Worm (Caenorhabditis elegans) whole organism, L2 larva: Measurements from ENCODE around the gene C14A11.9.

Experiments
- R02D3.7 ChIP-seq: fragments of 150-350 bp; optimal IDR thresholded peaks from 2 replicates; lab custom pipeline; 2014; ENCODE audit warnings: missing biosample characterization, missing genetic modification characterization
- ZK546.5 ChIP-seq: sonication (generic microtip); optimal IDR thresholded peaks from 2 replicates; lab custom pipeline; 2017; ENCODE audit warnings: missing biosample characterization, missing genetic modification characterization
- aly-2 ChIP-seq: fragments of 150-350 bp; optimal IDR thresholded peaks from 2 replicates; lab custom pipeline; 2014; ENCODE audit warnings: missing biosample characterization, missing genetic modification characterization
- blmp-1 ChIP-seq: sonication (generic microtip); optimal IDR thresholded peaks from 2 replicates; lab custom pipeline; 2017; ENCODE audit warnings: missing genetic modification characterization, mild to moderate bottlenecking, missing compliant biosample characterization, antibody characterized with exemption, moderate library complexity; ENCODE audit not compliant: insufficient read depth
- ceh-82 ChIP-seq: fragments of 150-350 bp; optimal IDR thresholded peaks from 2 replicates; lab custom pipeline; 2014; ENCODE audit warnings: missing biosample characterization, missing genetic modification characterization
- egl-27 ChIP-seq: sonication (generic microtip); optimal IDR thresholded peaks from 3 replicates; lab custom pipeline; 2017; ENCODE audit warnings: missing biosample characterization, missing genetic modification reagents, missing genetic modification characterization
- nhr-12 ChIP-seq: fragments of 150-350 bp; optimal IDR thresholded peaks from 2 replicates; lab custom pipeline; 2014; ENCODE audit warnings: missing biosample characterization, missing genetic modification characterization
- nhr-237 ChIP-seq: fragments of 150-350 bp; optimal IDR thresholded peaks from 2 replicates; lab custom pipeline; 2014; ENCODE audit warnings: missing biosample characterization, missing genetic modification characterization
- nhr-77 ChIP-seq: fragments of 150-350 bp; optimal IDR thresholded peaks from 2 replicates; lab custom pipeline; 2014; ENCODE audit warnings: missing biosample characterization, missing genetic modification characterization
- skn-1 ChIP-seq: sonication (generic microtip); optimal IDR thresholded peaks from 2 replicates; lab custom pipeline; 2017; ENCODE audit warnings: missing biosample characterization, missing genetic modification characterization
- snpc-4 ChIP-seq: fragments of 150-350 bp; optimal IDR thresholded peaks from 2 replicates; lab custom pipeline; 2014; ENCODE audit warnings: missing biosample characterization, missing genetic modification characterization

DNA sequence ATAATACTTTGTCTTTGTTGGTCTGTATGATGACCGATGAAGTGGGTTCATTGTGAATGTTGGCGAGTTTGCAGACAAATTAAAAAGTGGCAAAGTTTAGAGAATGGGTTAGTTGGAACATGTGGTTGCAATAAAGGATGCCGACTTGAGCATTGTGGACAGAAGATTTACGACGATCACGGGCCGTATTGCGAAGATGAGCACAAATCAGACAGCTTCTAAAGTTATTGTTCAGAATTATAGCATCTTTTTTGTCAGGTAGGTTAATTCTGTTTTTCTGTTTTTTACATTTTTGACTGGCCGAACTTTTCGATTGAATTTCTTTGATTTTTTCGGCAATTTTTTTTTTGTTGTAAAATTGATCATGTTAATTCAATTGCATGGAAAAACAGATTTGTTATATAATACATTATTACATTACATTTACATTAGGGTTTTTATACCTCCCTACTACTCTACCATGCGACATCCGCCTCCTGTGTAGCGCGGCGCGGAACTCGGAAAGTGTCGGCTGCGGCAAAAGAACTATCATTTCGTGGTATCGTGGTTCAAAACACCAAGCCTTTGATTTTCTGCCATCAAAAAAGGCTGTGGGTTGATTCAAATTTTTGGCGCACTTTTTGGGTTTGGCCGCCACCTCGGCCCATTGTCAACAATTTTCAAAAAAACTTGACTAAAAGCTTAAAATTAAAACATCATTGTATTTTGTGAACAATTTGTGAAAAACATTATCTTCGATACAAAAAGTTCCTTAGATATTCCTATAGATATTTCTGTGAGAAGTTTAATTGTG, 45.8 kb downstream of the C14A11.9 start, which contains the start of gene unc-2:
- TF ChIP-seq ZK546.5 (no peak), aly-2 (no peak), snpc-4 (tag; lab: Kevin White, UChicago) (peak; percentile 21), ceh-82 (tag; lab: Kevin White, UChicago) (no peak), nhr-237 (tag; lab: Kevin White, UChicago) (no peak), blmp-1 (no peak), egl-27 (tag; lab: Kevin White, UChicago) (no peak), nhr-12 (tag; lab: Kevin White, UChicago) (no peak), R02D3.7 (tag; lab: Kevin White, UChicago) (no peak), skn-1 (tag; lab: Kevin White, UChicago) (no peak), nhr-77 (tag; lab: Kevin White, UChicago) (no peak)
